Fruit fly (Drosophila melanogaster): ENCODE results near the gene CG34150.

The CG34150 gene

dm6 chr3R:24812394-24812793 is 1.7 kb upstream of the CG34150 start:
- no peak for TF ChIP-seq tai (GFP tag; optimal IDR thresholded peaks at IDR 0.05)
- TF ChIP-seq Hr78 (GFP tag; optimal IDR thresholded peaks at IDR 0.05): no peak
- no peak for TF ChIP-seq CrebA (GFP tag; optimal IDR thresholded peaks at IDR 0.05; ENCODE audit: borderline replicate concordance)
- TF ChIP-seq HLH106 (tag; optimal IDR thresholded peaks at IDR 0.05): no peak
- no peak for TF ChIP-seq Myc (optimal IDR thresholded peaks at IDR 0.05)
- no peak for TF ChIP-seq rgr (GFP tag; optimal IDR thresholded peaks at IDR 0.05)
- no peak for TF ChIP-seq Hnf4 (GFP tag; optimal IDR thresholded peaks at IDR 0.05)
- no peak for TF ChIP-seq Rel (GFP tag; optimal IDR thresholded peaks at IDR 0.05)
- no peak for TF ChIP-seq Rel (tag; optimal IDR thresholded peaks at IDR 0.05)

DNA sequence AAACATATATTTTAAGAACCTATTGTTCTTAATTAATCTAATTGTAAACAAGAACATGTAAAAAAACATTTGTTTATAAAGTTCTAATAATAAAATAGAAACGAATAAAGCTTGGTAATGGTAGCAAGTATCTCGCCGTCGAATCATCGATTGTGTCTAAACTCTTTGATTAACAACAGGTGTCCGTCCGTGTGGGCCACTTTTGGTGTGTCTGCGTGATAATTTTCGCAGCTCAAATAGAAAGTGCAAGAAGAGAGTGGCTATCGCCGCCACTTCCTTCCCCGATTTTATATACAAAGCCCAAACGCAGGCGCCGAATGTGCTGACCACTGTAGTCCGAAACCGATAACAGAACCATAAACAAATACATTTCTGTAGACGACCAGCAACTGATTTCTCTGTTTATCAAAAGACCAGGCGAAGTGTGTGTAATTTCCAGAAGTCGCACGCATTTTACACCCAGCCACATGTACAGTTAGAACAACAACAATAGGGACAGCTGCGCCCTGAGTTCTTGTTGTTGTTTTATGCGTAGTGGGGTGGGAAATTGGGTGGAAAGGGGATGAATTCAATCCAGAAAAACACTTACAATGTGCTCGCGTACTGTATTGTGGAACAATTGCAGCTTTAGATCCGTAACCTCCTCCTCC is 950 bp upstream of the CG34150 start:
- TF ChIP-seq CG32264 (GFP tag; optimal IDR thresholded peaks at IDR 0.05) (no peak), Dfd (GFP tag; optimal IDR thresholded peaks at IDR 0.05) (no peak), usp (GFP tag; optimal IDR thresholded peaks at IDR 0.05) (no peak), dmrt93B (GFP tag; optimal IDR thresholded peaks at IDR 0.05) (no peak), br (GFP tag; optimal IDR thresholded peaks at IDR 0.05) (no peak), Mio (GFP tag; optimal IDR thresholded peaks at IDR 0.05) (no peak), CG9705 (GFP tag; optimal IDR thresholded peaks at IDR 0.05) (no peak), OdsH (GFP tag; optimal IDR thresholded peaks at IDR 0.05) (no peak), Hnf4 (GFP tag; optimal IDR thresholded peaks at IDR 0.05) (no peak), lola (GFP tag; optimal IDR thresholded peaks at IDR 0.05) (no peak), sage (GFP tag; optimal IDR thresholded peaks at IDR 0.05) (no peak), GATAd (GFP tag; optimal IDR thresholded peaks at IDR 0.05) (no peak), fru (GFP tag; optimal IDR thresholded peaks at IDR 0.05) (no peak), jim (GFP tag; optimal IDR thresholded peaks at IDR 0.05) (no peak), Dif (GFP tag; optimal IDR thresholded peaks at IDR 0.05; ENCODE audit: partially characterized antibody) (no peak), pan (optimal IDR thresholded peaks at IDR 0.05) (no peak), Jra (GFP tag; optimal IDR thresholded peaks at IDR 0.05) (no peak), Hr78 (GFP tag; optimal IDR thresholded peaks at IDR 0.05) (no peak), ey (GFP tag; optimal IDR thresholded peaks at IDR 0.05) (no peak)

DNA sequence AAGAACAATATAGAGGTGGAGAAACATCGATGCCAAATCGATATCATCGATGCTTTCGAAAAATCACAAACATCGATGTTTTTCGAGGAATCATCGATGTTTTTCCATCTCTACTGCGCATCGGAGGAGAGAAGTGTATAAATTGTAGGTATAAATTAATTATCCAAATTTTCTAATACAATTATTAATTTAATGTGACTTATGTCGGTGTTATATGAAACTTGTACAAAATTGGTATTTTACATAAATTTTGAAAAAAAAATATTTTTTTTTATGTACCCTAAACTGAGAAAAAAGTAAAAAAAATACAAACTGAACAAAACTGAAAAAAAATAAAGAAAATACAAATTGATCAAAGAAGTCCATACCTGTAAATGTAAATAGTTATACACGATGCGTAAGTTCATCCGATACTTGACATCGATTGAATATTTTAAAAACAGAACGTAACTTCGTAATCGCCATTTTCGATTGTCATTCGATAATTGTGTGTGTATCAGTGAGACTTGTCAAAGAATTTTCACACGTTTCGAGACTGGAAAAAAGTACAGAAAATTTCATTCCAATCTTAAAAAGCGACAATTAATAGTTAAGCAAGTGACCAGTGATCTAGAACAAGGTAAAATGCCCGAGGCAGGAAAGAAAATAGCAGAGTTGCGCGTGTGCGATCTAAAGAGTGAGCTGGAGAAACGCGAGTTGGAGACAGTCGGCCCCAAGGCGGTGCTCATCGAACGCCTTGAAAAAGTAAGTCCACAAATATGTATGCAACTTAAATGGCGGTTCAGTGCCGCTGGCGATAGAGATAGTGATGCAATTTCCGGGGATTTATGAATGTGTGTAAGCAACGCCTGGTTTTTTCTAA is 3.2 kb downstream of the CG34150 start, which contains the start of the genes CG5808 and Saf-B:
Gene CG5808, minus strand, starts transcription at position 15 of the 862 bp plus-strand sequence.
Gene Saf-B, plus strand, starts transcription at position 472 of the 862 bp plus-strand sequence.
- TF ChIP-seq Rel (GFP tag; optimal IDR thresholded peaks at IDR 0.05) (no peak), Rel (tag; optimal IDR thresholded peaks at IDR 0.05) (peak; percentile 19), foxo (GFP tag; optimal IDR thresholded peaks at IDR 0.05) (no peak), Hr83 (GFP tag; optimal IDR thresholded peaks at IDR 0.05; ENCODE audit: poor library complexity, severe bottlenecking) (peak; percentile 22), psq (GFP tag; optimal IDR thresholded peaks at IDR 0.05) (peak; percentile 27), br (GFP tag; optimal IDR thresholded peaks at IDR 0.05) (no peak), woc (GFP tag; optimal IDR thresholded peaks at IDR 0.05) (no peak)

DNA sequence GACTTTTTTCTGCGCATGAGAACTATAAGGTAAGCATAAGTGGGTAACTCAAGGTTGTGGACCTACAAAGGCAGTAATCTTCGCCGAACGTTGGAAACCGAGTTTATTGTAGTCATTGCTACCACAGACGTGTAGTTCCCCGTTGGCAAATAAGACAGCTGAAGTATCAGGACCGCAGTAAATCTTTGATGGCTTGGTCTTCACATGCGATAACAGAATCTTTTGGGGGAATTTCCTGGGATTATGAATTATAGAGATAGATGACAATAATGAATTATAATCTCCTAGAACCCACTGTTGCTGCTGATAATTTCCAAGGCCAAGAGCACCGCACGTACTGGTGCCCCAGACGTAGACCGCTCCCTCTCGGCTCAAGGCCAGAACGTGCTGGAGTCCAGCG is 9.0 kb downstream of the CG34150 start:
- no peak for TF ChIP-seq dmrt93B (GFP tag; optimal IDR thresholded peaks at IDR 0.05)
- no peak for TF ChIP-seq Rel (GFP tag; optimal IDR thresholded peaks at IDR 0.05)
- peak; percentile 96 for TF ChIP-seq Rel (tag; optimal IDR thresholded peaks at IDR 0.05)
- TF ChIP-seq jim (GFP tag; optimal IDR thresholded peaks at IDR 0.05): no peak
- TF ChIP-seq foxo (GFP tag; optimal IDR thresholded peaks at IDR 0.05): no peak
- TF ChIP-seq Hnf4 (GFP tag; optimal IDR thresholded peaks at IDR 0.05): no peak

DNA sequence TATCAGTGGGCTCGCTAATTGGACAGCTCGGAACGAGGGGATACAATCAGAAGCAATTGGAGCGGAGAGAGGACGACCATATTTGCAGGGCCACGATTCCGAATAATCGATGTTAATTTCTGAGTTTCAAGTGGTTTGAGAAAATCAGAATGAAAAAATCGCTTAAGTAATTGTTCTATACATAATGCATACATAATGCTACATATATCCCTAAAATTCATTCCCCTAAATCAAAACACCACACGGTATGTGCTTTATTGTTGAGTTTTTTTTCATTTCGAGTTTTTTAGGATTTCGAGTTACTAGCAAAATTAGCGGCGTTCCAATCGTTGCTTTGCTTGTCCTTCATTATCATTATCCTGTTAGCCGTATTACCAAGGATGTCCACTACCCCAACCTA is 11.5 kb downstream of the CG34150 start, which contains the start of gene niki:
Gene niki, minus strand, starts transcription at position 101 of the 400 bp plus-strand sequence.
- no peak for TF ChIP-seq CG9705 (GFP tag; optimal IDR thresholded peaks at IDR 0.05)
- no peak for TF ChIP-seq lola (GFP tag; optimal IDR thresholded peaks at IDR 0.05)
- TF ChIP-seq br (GFP tag; optimal IDR thresholded peaks at IDR 0.05): no peak
- no peak for TF ChIP-seq Rel (GFP tag; optimal IDR thresholded peaks at IDR 0.05)
- no peak for TF ChIP-seq Rel (tag; optimal IDR thresholded peaks at IDR 0.05)
- TF ChIP-seq dmrt93B (GFP tag; optimal IDR thresholded peaks at IDR 0.05): no peak
- no peak for TF ChIP-seq usp (GFP tag; optimal IDR thresholded peaks at IDR 0.05)
- no peak for TF ChIP-seq Myc (optimal IDR thresholded peaks at IDR 0.05)
- no peak for TF ChIP-seq woc (GFP tag; optimal IDR thresholded peaks at IDR 0.05)
- no peak for TF ChIP-seq sv (GFP tag; optimal IDR thresholded peaks at IDR 0.05)
- TF ChIP-seq dsf (GFP tag; optimal IDR thresholded peaks at IDR 0.05; ENCODE audit: borderline replicate concordance): no peak
- no peak for TF ChIP-seq Mio (GFP tag; optimal IDR thresholded peaks at IDR 0.05)
- TF ChIP-seq OdsH (GFP tag; optimal IDR thresholded peaks at IDR 0.05): no peak
- no peak for TF ChIP-seq Dif (GFP tag; optimal IDR thresholded peaks at IDR 0.05; ENCODE audit: partially characterized antibody)
- TF ChIP-seq tai (GFP tag; optimal IDR thresholded peaks at IDR 0.05): no peak
- TF ChIP-seq HLH106 (tag; optimal IDR thresholded peaks at IDR 0.05): no peak
- TF ChIP-seq Hr83 (GFP tag; optimal IDR thresholded peaks at IDR 0.05; ENCODE audit: poor library complexity, severe bottlenecking): no peak
- TF ChIP-seq jim (GFP tag; optimal IDR thresholded peaks at IDR 0.05): no peak
- TF ChIP-seq sage (GFP tag; optimal IDR thresholded peaks at IDR 0.05): no peak
